Fruit fly (Drosophila melanogaster) whole organism, prepupa: ENCODE results near the gene CG14442.

Experiments
- Blimp-1 ChIP-seq: fragments of 200-800 bp; sonication (Bioruptor generic); optimal IDR thresholded peaks from 3 replicates; lab custom pipeline; 2017; ENCODE audit warnings: missing biosample characterization, missing genetic modification characterization, mild to moderate bottlenecking, moderate library complexity, missing genetic modification reagents
- CG10631 ChIP-seq: fragments of 200-800 bp; sonication (Bioruptor generic); optimal IDR thresholded peaks from 2 replicates; lab custom pipeline; 2016; ENCODE audit warnings: missing biosample characterization, missing genetic modification characterization
- CG10669 ChIP-seq: fragments of 200-800 bp; sonication (Bioruptor generic); optimal IDR thresholded peaks from 3 replicates; lab custom pipeline; 2018; ENCODE audit warnings: missing biosample characterization, mild to moderate bottlenecking, missing genetic modification characterization, moderate library complexity
- CG11294 ChIP-seq: fragments of 200-800 bp; sonication (Bioruptor generic); IDR thresholded peaks from 2 replicates; pipeline ENCODE4 v1.3.6; 2022; ENCODE audit warnings: missing biosample characterization, missing genetic modification characterization
- CG11762 ChIP-seq: fragments of 200-800 bp; sonication (Bioruptor generic); optimal IDR thresholded peaks from 3 replicates; lab custom pipeline; 2016; ENCODE audit warnings: missing biosample characterization, missing genetic modification characterization; ENCODE audit not compliant: insufficient read depth
- CG11902 ChIP-seq: fragments of 200-800 bp; sonication (Bioruptor generic); optimal IDR thresholded peaks from 3 replicates; lab custom pipeline; 2016; ENCODE audit warnings: missing biosample characterization, missing genetic modification characterization
- CG15336 ChIP-seq: fragments of 200-800 bp; sonication (Bioruptor generic); IDR thresholded peaks from 2 replicates; pipeline ENCODE4 v1.3.6; 2022; ENCODE audit warnings: missing biosample characterization, missing genetic modification characterization
- CG1621 ChIP-seq: fragments of 200-800 bp; sonication (Bioruptor generic); optimal IDR thresholded peaks from 3 replicates; lab custom pipeline; 2018; ENCODE audit warnings: missing biosample characterization, mild to moderate bottlenecking, missing genetic modification characterization
- CG16779 ChIP-seq: fragments of 200-800 bp; sonication (Bioruptor generic); optimal IDR thresholded peaks from 3 replicates; lab custom pipeline; 2017; ENCODE audit warnings: missing biosample characterization, mild to moderate bottlenecking, missing genetic modification characterization
- CG3032 ChIP-seq: fragments of 200-800 bp; optimal IDR thresholded peaks from 2 replicates; lab custom pipeline; 2019; ENCODE audit warnings: missing biosample characterization, mild to moderate bottlenecking, missing genetic modification characterization, moderate library complexity
- CG31627 ChIP-seq: fragments of 200-800 bp; sonication (Bioruptor generic); optimal IDR thresholded peaks from 3 replicates; lab custom pipeline; 2016; ENCODE audit warnings: missing biosample characterization, missing genetic modification characterization
- CG32006 ChIP-seq: fragments of 200-800 bp; sonication (Bioruptor generic); optimal IDR thresholded peaks from 3 replicates; lab custom pipeline; 2017; ENCODE audit warnings: missing biosample characterization, mild to moderate bottlenecking, missing genetic modification characterization
- CG34406 ChIP-seq: fragments of 200-800 bp; sonication (Bioruptor generic); optimal IDR thresholded peaks from 3 replicates; lab custom pipeline; 2016; ENCODE audit warnings: missing biosample characterization, missing genetic modification characterization
- CG4318 ChIP-seq: fragments of 200-800 bp; sonication (Bioruptor generic); optimal IDR thresholded peaks from 3 replicates; lab custom pipeline; 2017; ENCODE audit warnings: missing biosample characterization, mild to moderate bottlenecking, missing genetic modification characterization
- CG6163 ChIP-seq: fragments of 200-800 bp; sonication (Bioruptor generic); IDR thresholded peaks from 3 replicates; pipeline ENCODE4 v1.3.6; 2022; ENCODE audit warnings: missing biosample characterization, missing genetic modification characterization
- CG6792 ChIP-seq: fragments of 200-800 bp; sonication (Bioruptor generic); optimal IDR thresholded peaks from 3 replicates; lab custom pipeline; 2016; ENCODE audit warnings: missing biosample characterization, missing genetic modification characterization
- CG6808 ChIP-seq: fragments of 200-800 bp; sonication (Bioruptor generic); optimal IDR thresholded peaks from 3 replicates; lab custom pipeline; 2017; ENCODE audit warnings: missing biosample characterization, missing genetic modification characterization, mild to moderate bottlenecking, moderate library complexity, missing genetic modification reagents
- CG6854 ChIP-seq: fragments of 200-800 bp; sonication (Bioruptor generic); optimal IDR thresholded peaks from 2 replicates; lab custom pipeline; 2017; ENCODE audit warnings: missing biosample characterization, mild to moderate bottlenecking, missing genetic modification characterization
- CG7368 ChIP-seq: fragments of 200-800 bp; sonication (Bioruptor generic); optimal IDR thresholded peaks from 3 replicates; lab custom pipeline; 2016; ENCODE audit warnings: missing biosample characterization, missing genetic modification characterization
- CG8119 ChIP-seq: fragments of 200-800 bp; sonication (Bioruptor generic); IDR thresholded peaks from 3 replicates; pipeline ENCODE4 v1.3.6; 2022; ENCODE audit warnings: missing biosample characterization, missing genetic modification characterization
- CG8319 ChIP-seq: fragments of 200-800 bp; sonication (Bioruptor generic); optimal IDR thresholded peaks from 3 replicates; lab custom pipeline; 2016; ENCODE audit warnings: missing biosample characterization, missing genetic modification characterization
- CG8632 ChIP-seq: fragments of 200-800 bp; sonication (Bioruptor generic); optimal IDR thresholded peaks from 3 replicates; lab custom pipeline; 2016; ENCODE audit warnings: missing biosample characterization, missing genetic modification characterization
- CG9139 ChIP-seq: fragments of 200-800 bp; sonication (Bioruptor generic); optimal IDR thresholded peaks from 3 replicates; lab custom pipeline; 2017; ENCODE audit warnings: missing biosample characterization, mild to moderate bottlenecking, missing genetic modification characterization
- Eip75B ChIP-seq: fragments of 200-800 bp; sonication (Bioruptor generic); optimal IDR thresholded peaks from 3 replicates; lab custom pipeline; 2016; ENCODE audit warnings: missing biosample characterization, missing genetic modification characterization
- Eip78C ChIP-seq: fragments of 200-800 bp; sonication (Bioruptor generic); peaks from one replicate; lab custom pipeline; 2016; ENCODE audit warnings: missing biosample characterization, missing genetic modification characterization
- Eip93F ChIP-seq: fragments of 200-800 bp; sonication (Bioruptor generic); optimal IDR thresholded peaks from 2 replicates; lab custom pipeline; 2016; ENCODE audit warnings: missing biosample characterization, mild to moderate bottlenecking, missing genetic modification characterization
- Ets21C ChIP-seq: fragments of 200-800 bp; sonication (Bioruptor generic); optimal IDR thresholded peaks from 3 replicates; lab custom pipeline; 2016; ENCODE audit warnings: missing biosample characterization, missing genetic modification characterization
- Gug ChIP-seq: fragments of 200-800 bp; sonication (Bioruptor generic); IDR thresholded peaks from 2 replicates; pipeline ENCODE4 v1.3.6; 2022; ENCODE audit warnings: missing biosample characterization, missing genetic modification characterization
- Hr39 ChIP-seq: fragments of 200-800 bp; sonication (Bioruptor generic); optimal IDR thresholded peaks from 2 replicates; lab custom pipeline; 2016; ENCODE audit warnings: missing biosample characterization, missing genetic modification characterization
- Hr4 ChIP-seq: fragments of 200-800 bp; sonication (Bioruptor generic); optimal IDR thresholded peaks from 3 replicates; lab custom pipeline; 2016; ENCODE audit warnings: missing biosample characterization, missing genetic modification characterization
- Lpt ChIP-seq: fragments of 200-800 bp; sonication (Bioruptor generic); optimal IDR thresholded peaks from 3 replicates; lab custom pipeline; 2016; ENCODE audit warnings: missing biosample characterization, missing genetic modification characterization
- Met ChIP-seq: fragments of 200-800 bp; sonication (Bioruptor generic); optimal IDR thresholded peaks from 3 replicates; lab custom pipeline; 2016; ENCODE audit warnings: missing biosample characterization, missing genetic modification characterization
- OdsH ChIP-seq: fragments of 200-800 bp; sonication (Bioruptor generic); optimal IDR thresholded peaks from 3 replicates; lab custom pipeline; 2016; ENCODE audit warnings: missing biosample characterization, missing genetic modification characterization
- Sox14 ChIP-seq: fragments of 200-800 bp; sonication (Bioruptor generic); optimal IDR thresholded peaks from 3 replicates; lab custom pipeline; 2016; ENCODE audit warnings: missing biosample characterization, missing genetic modification characterization
- Sox15 ChIP-seq: fragments of 200-800 bp; sonication (Bioruptor generic); optimal IDR thresholded peaks from 3 replicates; lab custom pipeline; 2016; ENCODE audit warnings: missing biosample characterization, missing genetic modification characterization
- acj6 ChIP-seq: fragments of 200-800 bp; sonication (Bioruptor generic); optimal IDR thresholded peaks from 3 replicates; lab custom pipeline; 2016; ENCODE audit warnings: missing biosample characterization, missing genetic modification characterization
- dac ChIP-seq: fragments of 200-800 bp; sonication (Bioruptor generic); optimal IDR thresholded peaks from 2 replicates; lab custom pipeline; 2017; ENCODE audit warnings: missing biosample characterization, mild to moderate bottlenecking, missing genetic modification characterization
- dsx ChIP-seq: fragments of 200-800 bp; optimal IDR thresholded peaks from 3 replicates; lab custom pipeline; 2019; ENCODE audit warnings: missing biosample characterization, mild to moderate bottlenecking, missing genetic modification characterization, moderate library complexity; ENCODE audit not compliant: poor library complexity, severe bottlenecking
- esn ChIP-seq: fragments of 200-800 bp; sonication (Bioruptor generic); optimal IDR thresholded peaks from 2 replicates; lab custom pipeline; 2016; ENCODE audit warnings: missing biosample characterization, mild to moderate bottlenecking, missing genetic modification characterization, moderate library complexity
- fd59A ChIP-seq: fragments of 200-800 bp; sonication (Bioruptor generic); optimal IDR thresholded peaks from 2 replicates; lab custom pipeline; 2017; ENCODE audit warnings: missing biosample characterization, mild to moderate bottlenecking, missing genetic modification characterization, missing genetic modification reagents
- fd85E ChIP-seq: fragments of 200-800 bp; sonication (Bioruptor generic); optimal IDR thresholded peaks from 3 replicates; lab custom pipeline; 2016; ENCODE audit warnings: missing biosample characterization, missing genetic modification characterization
- fkh ChIP-seq: fragments of 200-800 bp; sonication (Bioruptor generic); optimal IDR thresholded peaks from 3 replicates; lab custom pipeline; 2017; ENCODE audit warnings: missing biosample characterization, mild to moderate bottlenecking, missing genetic modification characterization, moderate library complexity
- lz ChIP-seq: fragments of 200-800 bp; sonication (Bioruptor generic); optimal IDR thresholded peaks from 3 replicates; lab custom pipeline; 2016; ENCODE audit warnings: missing biosample characterization, missing genetic modification characterization
- pdm3 ChIP-seq: fragments of 200-800 bp; sonication (Bioruptor generic); optimal IDR thresholded peaks from 3 replicates; lab custom pipeline; 2016; ENCODE audit warnings: missing biosample characterization, missing genetic modification characterization
- salr ChIP-seq, 2 experiments: fragments of 200-800 bp; sonication (Bioruptor generic); optimal IDR thresholded peaks; 3 replicates each; lab custom pipeline; 2016 to 2018; ENCODE audit warnings: missing biosample characterization in 2 of 2, missing genetic modification characterization in 2 of 2, mild to moderate bottlenecking in 1 of 2
- spab ChIP-seq: fragments of 200-800 bp; sonication (Bioruptor generic); optimal IDR thresholded peaks from 2 replicates; lab custom pipeline; 2017; ENCODE audit warnings: missing biosample characterization, mild to moderate bottlenecking, missing genetic modification characterization, missing genetic modification reagents

The CG14442 gene

dm6 chrX:6700263-6700989, 5.6 kb upstream of the CG14442 start:
- no peak for TF ChIP-seq Hr4 (GFP tag; lab: Kevin White, UChicago)
- no peak for TF ChIP-seq CG15336 (GFP tag; lab: Robert Waterston, UW)
- TF ChIP-seq CG8632 (GFP tag; lab: Kevin White, UChicago): no peak
- peak; percentile 80 for TF ChIP-seq fkh (GFP tag; lab: Kevin White, UChicago)
- TF ChIP-seq, all 60 proteins: peak for 1

- TF ChIP-seq dsx (GFP tag; lab: Kevin White, UChicago): peak; percentile 68
- TF ChIP-seq CG16779: peak; percentile 75
- no peak for TF ChIP-seq CG8319 (GFP tag; lab: Kevin White, UChicago)
- peak; percentile 13 for TF ChIP-seq CG7368 (GFP tag; lab: Kevin White, UChicago)
- no peak for TF ChIP-seq CG11294
- TF ChIP-seq lz (GFP tag; lab: Kevin White, UChicago): peak; percentile 38
- TF ChIP-seq CG4318: no peak
- TF ChIP-seq CG1621 (tag; lab: Kevin White, UChicago): peak; percentile 18
- TF ChIP-seq CG34406 (GFP tag; lab: Kevin White, UChicago): peak; percentile 46
- TF ChIP-seq OdsH (GFP tag; lab: Kevin White, UChicago): peak; percentile 29
- no peak for TF ChIP-seq fd59A
- TF ChIP-seq acj6: no peak
- peak; percentile 69 for TF ChIP-seq Met (GFP tag; lab: Kevin White, UChicago)
- TF ChIP-seq Sox14 (GFP tag; lab: Kevin White, UChicago): peak; percentile 58
- peak; percentile 81 for TF ChIP-seq fkh (GFP tag; lab: Kevin White, UChicago)
- peak; percentile 5 for TF ChIP-seq Hr39 (GFP tag; lab: Kevin White, UChicago)
- peak; percentile 46 for TF ChIP-seq pdm3 (GFP tag; lab: Kevin White, UChicago)
- TF ChIP-seq CG8119 (GFP tag; lab: Robert Waterston, UW): no peak; the same call in 1 of the 3 replicates
- TF ChIP-seq dac (GFP tag; lab: Kevin White, UChicago): no peak
- peak; percentile 17 for TF ChIP-seq Ets21C (GFP tag; lab: Kevin White, UChicago)
- TF ChIP-seq spab (GFP tag; lab: Kevin White, UChicago): no peak
- TF ChIP-seq CG9139 (GFP tag; lab: Kevin White, UChicago): peak; percentile 70
- TF ChIP-seq Blimp-1 (GFP tag; lab: Kevin White, UChicago): no peak
- TF ChIP-seq CG32006 (GFP tag; lab: Kevin White, UChicago): peak; percentile 24
- TF ChIP-seq CG11762 (GFP tag; lab: Kevin White, UChicago): peak; percentile 18
- TF ChIP-seq Hr4 (GFP tag; lab: Kevin White, UChicago): peak; percentile 37
- peak; percentile 52 for TF ChIP-seq CG8632 (GFP tag; lab: Kevin White, UChicago)
- TF ChIP-seq CG6854 (GFP tag; lab: Kevin White, UChicago): peak; percentile 55
- peak; percentile 93 for TF ChIP-seq Eip78C
- no peak for TF ChIP-seq CG31627 (GFP tag; lab: Kevin White, UChicago)
- TF ChIP-seq CG15336 (GFP tag; lab: Robert Waterston, UW): peak; percentile 68
- TF ChIP-seq CG11902 (GFP tag; lab: Kevin White, UChicago): no peak
- peak; percentile 54; the same call in 1 of the 3 replicates for TF ChIP-seq CG6163 (GFP tag; lab: Robert Waterston, UW)
- peak; percentile 47 for TF ChIP-seq CG6792 (GFP tag; lab: Kevin White, UChicago)
- TF ChIP-seq CG6808 (GFP tag; lab: Kevin White, UChicago): peak; percentile 58
- no peak for TF ChIP-seq salr (GFP tag; optimal IDR thresholded peaks at IDR 0.05; lab: Kevin White, UChicago)
- peak; percentile 6 for TF ChIP-seq CG10631 (GFP tag; lab: Kevin White, UChicago)
- TF ChIP-seq Gug (GFP tag; lab: Robert Waterston, UW): no peak
- TF ChIP-seq esn (GFP tag; lab: Kevin White, UChicago): peak; percentile 65
- TF ChIP-seq fd85E (GFP tag; lab: Kevin White, UChicago): no peak
- no peak for TF ChIP-seq Sox15
- peak; percentile 29 for TF ChIP-seq CG10669 (GFP tag; lab: Kevin White, UChicago)
- TF ChIP-seq Eip75B (GFP tag; lab: Kevin White, UChicago): peak; percentile 23
- no peak for TF ChIP-seq Lpt (GFP tag; lab: Kevin White, UChicago)
- TF ChIP-seq CG3032: peak; percentile 43
- TF ChIP-seq Eip93F: peak; percentile 67
Measured at dm6 chrX:6699255-6699885, 4.6 kb upstream of the CG14442 start, which contains the start of gene CG14441. CG14441 (plus strand) TSS chrX:6699508.
